Worm (Caenorhabditis elegans) whole organism, L1 larva: ENCODE data around the gene Y119D3B.12.

Source experiments
- C34B4.2 ChIP-seq: sonication (generic microtip); optimal IDR thresholded peaks from 2 replicates; lab custom pipeline; 2017; ENCODE audit warnings: mild to moderate bottlenecking, missing genetic modification characterization, missing compliant biosample characterization
- F16B12.6 ChIP-seq: fragments of 150-350 bp; optimal IDR thresholded peaks from 2 replicates; lab custom pipeline; 2014; ENCODE audit warnings: missing biosample characterization, missing genetic modification characterization
- aha-1 ChIP-seq: fragments of 150-350 bp; optimal IDR thresholded peaks from 2 replicates; lab custom pipeline; 2014; ENCODE audit warnings: missing biosample characterization, missing genetic modification characterization
- alr-1 ChIP-seq: fragments of 200-800 bp; sonication (Bioruptor generic); optimal IDR thresholded peaks from 2 replicates; lab custom pipeline; 2018; ENCODE audit warnings: borderline replicate concordance, mild to moderate bottlenecking, missing genetic modification characterization, missing compliant biosample characterization
- ama-1 ChIP-seq: fragments of 150-350 bp; optimal IDR thresholded peaks from 2 replicates; lab custom pipeline; 2014
- ces-1 ChIP-seq: fragments of 150-350 bp; optimal IDR thresholded peaks from 2 replicates; lab custom pipeline; 2014; ENCODE audit warnings: missing biosample characterization, missing genetic modification reagents, missing genetic modification characterization
- dpl-1 ChIP-seq, 3 experiments: fragments of 150-350 bp in 2 of 3; sonication (generic microtip) in 1 of 3; optimal IDR thresholded peaks; 2 replicates each; lab custom pipeline; 2014 to 2017; ENCODE audit warnings: missing biosample characterization in 3 of 3, missing genetic modification characterization in 3 of 3, missing genetic modification reagents in 3 of 3
- dsc-1 ChIP-seq: sonication (generic microtip); optimal IDR thresholded peaks from 2 replicates; lab custom pipeline; 2016; ENCODE audit warnings: mild to moderate bottlenecking, missing genetic modification characterization, missing compliant biosample characterization
- efl-1 ChIP-seq, 4 experiments: fragments of 150-350 bp; optimal IDR thresholded peaks in 3 of 4; peaks in 1 of 4; 1 replicate in 1 of 4; 2 replicates in 3 of 4; lab custom pipeline; 2014; ENCODE audit warnings: missing biosample characterization in 2 of 4, missing genetic modification characterization in 2 of 4, missing genetic modification reagents in 2 of 4
- egl-13 ChIP-seq: sonication (generic microtip); optimal IDR thresholded peaks from 2 replicates; lab custom pipeline; 2016; ENCODE audit warnings: missing genotype, missing genetic modification reagents, missing genetic modification characterization, missing compliant biosample characterization
- fkh-4 ChIP-seq: sonication (generic microtip); optimal IDR thresholded peaks from 2 replicates; lab custom pipeline; 2016; ENCODE audit warnings: missing compliant biosample characterization, missing genetic modification characterization, borderline replicate concordance
- fkh-8 ChIP-seq: sonication (generic microtip); optimal IDR thresholded peaks from 2 replicates; lab custom pipeline; 2016; ENCODE audit warnings: mild to moderate bottlenecking, missing genetic modification characterization, missing compliant biosample characterization
- fos-1 ChIP-seq: fragments of 150-350 bp; optimal IDR thresholded peaks from 2 replicates; lab custom pipeline; 2014; ENCODE audit warnings: missing biosample characterization, missing genetic modification characterization
- grh-1 ChIP-seq: fragments of 200-800 bp; sonication (Bioruptor generic); IDR thresholded peaks from 2 replicates; pipeline ENCODE4 v1.3.6; 2022; ENCODE audit warnings: missing genetic modification reagents, missing genetic modification characterization, missing compliant biosample characterization
- hlh-17 ChIP-seq: fragments of 200-800 bp; sonication (Bioruptor generic); optimal IDR thresholded peaks from 2 replicates; lab custom pipeline; 2018; ENCODE audit warnings: missing genetic modification characterization, mild to moderate bottlenecking, missing compliant biosample characterization, moderate library complexity, borderline replicate concordance
- hlh-4 ChIP-seq: sonication (generic microtip); optimal IDR thresholded peaks from 2 replicates; lab custom pipeline; 2016; ENCODE audit warnings: mild to moderate bottlenecking, missing genetic modification characterization, missing compliant biosample characterization
- irx-1 ChIP-seq: sonication (generic microtip); optimal IDR thresholded peaks from 2 replicates; lab custom pipeline; 2016; ENCODE audit warnings: missing genetic modification characterization, missing compliant biosample characterization
- jun-1 ChIP-seq: fragments of 150-350 bp; optimal IDR thresholded peaks from 2 replicates; lab custom pipeline; 2014; ENCODE audit warnings: missing biosample characterization, missing genetic modification reagents, missing genetic modification characterization
- lin-14 ChIP-seq: fragments of 200-800 bp; sonication (Bioruptor generic); optimal IDR thresholded peaks from 2 replicates; lab custom pipeline; 2018; ENCODE audit warnings: mild to moderate bottlenecking, missing genetic modification characterization, moderate library complexity, missing compliant biosample characterization
- lir-3 ChIP-seq: sonication (generic microtip); optimal IDR thresholded peaks from 2 replicates; lab custom pipeline; 2016; ENCODE audit warnings: mild to moderate bottlenecking, missing genetic modification characterization, moderate library complexity, missing compliant biosample characterization; ENCODE audit not compliant: poor library complexity
- lsy-2 ChIP-seq, 2 experiments: fragments of 150-350 bp; optimal IDR thresholded peaks; 2 replicates each; lab custom pipeline; 2014; ENCODE audit warnings: missing biosample characterization in 2 of 2, missing genetic modification characterization in 2 of 2
- mdl-1 ChIP-seq, 2 experiments: fragments of 150-350 bp; optimal IDR thresholded peaks; 2 replicates each; lab custom pipeline; 2014 to 2017; ENCODE audit warnings: missing biosample characterization in 2 of 2, missing genetic modification characterization in 2 of 2, inconsistent platforms in 1 of 2
- nhr-19 ChIP-seq: fragments of 200-800 bp; sonication (Bioruptor generic); conservative IDR thresholded peaks from 2 replicates; pipeline ENCODE4 v1.3.6; 2022; ENCODE audit warnings: missing genetic modification characterization, missing compliant biosample characterization
- nhr-47 ChIP-seq: sonication (generic microtip); optimal IDR thresholded peaks from 2 replicates; lab custom pipeline; 2016; ENCODE audit warnings: mild to moderate bottlenecking, missing genetic modification characterization, moderate library complexity, missing compliant biosample characterization
- nhr-71 ChIP-seq: sonication (generic microtip); optimal IDR thresholded peaks from 2 replicates; lab custom pipeline; 2016; ENCODE audit warnings: mild to moderate bottlenecking, missing genetic modification characterization, moderate library complexity, missing compliant biosample characterization
- nhr-76 ChIP-seq: sonication (generic microtip); optimal IDR thresholded peaks from 2 replicates; lab custom pipeline; 2017; ENCODE audit warnings: missing biosample characterization, missing genetic modification characterization
- nhr-84 ChIP-seq: sonication (generic microtip); optimal IDR thresholded peaks from 2 replicates; lab custom pipeline; 2017; ENCODE audit warnings: missing biosample characterization, missing genetic modification characterization
- nhr-85 ChIP-seq: sonication (generic microtip); peaks from one replicate; lab custom pipeline; 2016; ENCODE audit warnings: missing genetic modification characterization, inconsistent platforms, missing compliant biosample characterization
- nhr-90 ChIP-seq: sonication (generic microtip); optimal IDR thresholded peaks from 2 replicates; lab custom pipeline; 2016; ENCODE audit warnings: mild to moderate bottlenecking, missing genetic modification characterization, missing compliant biosample characterization; ENCODE audit not compliant: poor library complexity
- pax-3 ChIP-seq: fragments of 200-800 bp; sonication (Bioruptor generic); optimal IDR thresholded peaks from 2 replicates; lab custom pipeline; 2018; ENCODE audit warnings: mild to moderate bottlenecking, missing genetic modification characterization, moderate library complexity, missing compliant biosample characterization
- swsn-7 ChIP-seq: sonication (generic microtip); optimal IDR thresholded peaks from 2 replicates; lab custom pipeline; 2016; ENCODE audit warnings: missing genetic modification characterization, missing compliant biosample characterization
- tbx-2 ChIP-seq: sonication (generic microtip); optimal IDR thresholded peaks from 2 replicates; lab custom pipeline; 2016; ENCODE audit warnings: missing genetic modification characterization, missing compliant biosample characterization
- tlp-1 ChIP-seq: fragments of 150-350 bp; optimal IDR thresholded peaks from 2 replicates; lab custom pipeline; 2014; ENCODE audit warnings: missing biosample characterization, missing genetic modification characterization
- unc-30 ChIP-seq: sonication (generic microtip); optimal IDR thresholded peaks from 2 replicates; lab custom pipeline; 2017; ENCODE audit warnings: missing biosample characterization, missing genetic modification characterization
- unc-86 ChIP-seq: sonication (generic microtip); optimal IDR thresholded peaks from 2 replicates; lab custom pipeline; 2016; ENCODE audit warnings: missing genetic modification characterization, missing compliant biosample characterization
- unc-98 ChIP-seq: fragments of 200-800 bp; sonication (Bioruptor generic); IDR thresholded peaks from 2 replicates; pipeline ENCODE4 v1.3.6; 2022; ENCODE audit warnings: missing genetic modification characterization, missing compliant biosample characterization
- zip-4 ChIP-seq: fragments of 200-800 bp; sonication (Bioruptor generic); optimal IDR thresholded peaks from 2 replicates; lab custom pipeline; 2018; ENCODE audit warnings: mild to moderate bottlenecking, missing genetic modification characterization, moderate library complexity, missing compliant biosample characterization
- ztf-11 ChIP-seq, 2 experiments: sonication (generic microtip); optimal IDR thresholded peaks; 2 replicates each; lab custom pipeline; 2016 to 2017; ENCODE audit warnings: missing genetic modification characterization in 2 of 2, missing biosample characterization in 1 of 2, missing compliant biosample characterization in 1 of 2

Gene Y119D3B.12

ce11 chrIII:1201958-1202596 is at the start of gene Y119D3B.12, which contains the start of gene mrpl-45 (continued):
- TF ChIP-seq nhr-84 (tag; lab: Kevin White, UChicago) (no peak), grh-1 (peak; percentile 67), zip-4 (GFP tag; lab: Kevin White, UChicago) (peak; percentile 17), nhr-19 (GFP tag; lab: Robert Waterston, UW) (peak; percentile 77), dpl-1 (GFP tag; optimal IDR thresholded peaks at IDR 0.05; lab: Kevin White, UChicago) (peak; percentile 78 to 85 (median 85)), aha-1 (tag; lab: Kevin White, UChicago) (peak; percentile 41), alr-1 (tag; lab: Kevin White, UChicago) (no peak), ztf-11 (tag; optimal IDR thresholded peaks at IDR 0.05; lab: Kevin White, UChicago) (peak; percentile 5 to 52), C34B4.2 (tag; lab: Kevin White, UChicago) (no peak), fkh-4 (no peak), ces-1 (GFP tag; lab: Kevin White, UChicago) (no peak), lsy-2 (tag; optimal IDR thresholded peaks at IDR 0.05; lab: Kevin White, UChicago) (peak; percentile 86 to 89), jun-1 (no peak), tlp-1 (no peak), egl-13 (tag; lab: Kevin White, UChicago) (no peak), dsc-1 (no peak), hlh-17 (GFP tag; lab: Kevin White, UChicago) (no peak), irx-1 (peak; percentile 82), swsn-7 (peak; percentile 81), unc-98 (GFP tag; lab: Robert Waterston, UW) (peak; percentile 40; the same call in 1 of the 2 replicates), mdl-1 (tag; optimal IDR thresholded peaks at IDR 0.05; lab: Kevin White, UChicago) (peak in 1 of 2 experiments; percentile 68), lin-14 (no peak), nhr-71 (tag; lab: Kevin White, UChicago) (no peak), unc-30 (peak; percentile 40), unc-86 (tag; lab: Kevin White, UChicago) (peak; percentile 78), nhr-76 (tag; lab: Kevin White, UChicago) (no peak), hlh-4 (tag; lab: Kevin White, UChicago) (no peak), tbx-2 (tag; lab: Kevin White, UChicago) (peak; percentile 82), nhr-47 (no peak), fos-1 (tag; lab: Kevin White, UChicago) (peak; percentile 48), nhr-85 (tag; lab: Kevin White, UChicago) (peak; percentile 81), lir-3 (no peak)

- TF ChIP-seq efl-1 (optimal IDR thresholded peaks at IDR 0.05; lab: Kevin White, UChicago) (no peak), efl-1 (GFP tag; optimal IDR thresholded peaks at IDR 0.05 in 1 of 2; lab: Kevin White, UChicago) (no peak), fkh-8 (peak; percentile 10)
Measured at ce11 chrIII:1161946-1162345, 40.4 kb upstream of the Y119D3B.12 start.

ce11 chrIII:1163203-1163602 is 39.1 kb upstream of the Y119D3B.12 start:
- TF ChIP-seq nhr-90 (no peak), ama-1 (lab: Kevin White, UChicago) (no peak), pax-3 (tag; lab: Kevin White, UChicago) (no peak), F16B12.6 (tag; lab: Kevin White, UChicago) (no peak)
